Fruit fly (Drosophila melanogaster) whole organism: ENCODE measurements around the gene Syx7.

ENCODE experiments used
- CG8478 ChIP-seq: fragments of >200 bp; optimal IDR thresholded peaks from 2 replicates; lab custom pipeline; 2018; ENCODE audit warnings: inconsistent platforms
- EcR ChIP-seq, 2 experiments: fragments of >200 bp; optimal IDR thresholded peaks; 2 replicates each; lab custom pipeline; 2017; ENCODE audit warnings: missing biosample characterization in 2 of 2, missing genetic modification characterization in 2 of 2, missing genetic modification reagents in 2 of 2
- pan ChIP-seq: fragments of >200 bp; optimal IDR thresholded peaks from 2 replicates; lab custom pipeline; 2017
- psq ChIP-seq: fragments of >200 bp; optimal IDR thresholded peaks from 2 replicates; lab custom pipeline; 2017

dm6 chr3L:21417884-21418536, 27.6 kb upstream of the Syx7 start:
- no peak for TF ChIP-seq psq
- TF ChIP-seq pan (lab: Kevin White, UChicago), result no peak
- no peak for TF ChIP-seq EcR (GFP tag; optimal IDR thresholded peaks at IDR 0.05; lab: Kevin White, UChicago)
- TF ChIP-seq CG8478 (lab: Kevin White, UChicago), result no peak
